Worm (Caenorhabditis elegans) whole organism, L2 larva: Measurements from ENCODE around the gene catp-4.

ENCODE experiments used
- blmp-1 ChIP-seq: sonication (generic microtip); optimal IDR thresholded peaks from 2 replicates; lab custom pipeline; 2017; ENCODE audit warnings: missing genetic modification characterization, mild to moderate bottlenecking, missing compliant biosample characterization, antibody characterized with exemption, moderate library complexity; ENCODE audit not compliant: insufficient read depth
- dmd-4 ChIP-seq: sonication (generic microtip); optimal IDR thresholded peaks from 2 replicates; lab custom pipeline; 2017; ENCODE audit warnings: missing biosample characterization, missing genetic modification characterization
- lin-13 ChIP-seq: fragments of 150-350 bp; optimal IDR thresholded peaks from 2 replicates; lab custom pipeline; 2014; ENCODE audit warnings: missing biosample characterization, missing genetic modification reagents, missing genetic modification characterization
- lsy-2 ChIP-seq, 2 experiments: fragments of 150-350 bp in 1 of 2; sonication (generic microtip) in 1 of 2; optimal IDR thresholded peaks; 2 replicates each; lab custom pipeline; 2014 to 2017; ENCODE audit warnings: missing biosample characterization in 2 of 2, missing genetic modification characterization in 2 of 2
- nhr-10 ChIP-seq: sonication (generic microtip); optimal IDR thresholded peaks from 2 replicates; lab custom pipeline; 2017; ENCODE audit warnings: missing biosample characterization, missing genetic modification characterization
- nhr-129 ChIP-seq: fragments of 150-350 bp; optimal IDR thresholded peaks from 2 replicates; lab custom pipeline; 2014; ENCODE audit warnings: missing biosample characterization, missing genetic modification characterization
- skn-1 ChIP-seq: sonication (generic microtip); optimal IDR thresholded peaks from 2 replicates; lab custom pipeline; 2017; ENCODE audit warnings: missing biosample characterization, missing genetic modification characterization
- sma-9 ChIP-seq, 2 experiments: fragments of 150-350 bp in 1 of 2; sonication (generic microtip) in 1 of 2; optimal IDR thresholded peaks; 2 replicates each; lab custom pipeline; 2014 to 2016; ENCODE audit warnings: missing genetic modification characterization in 2 of 2, mild to moderate bottlenecking in 1 of 2, missing biosample characterization in 1 of 2, missing compliant biosample characterization in 1 of 2, missing genetic modification reagents in 1 of 2, moderate library complexity in 1 of 2
- snpc-4 ChIP-seq: fragments of 150-350 bp; optimal IDR thresholded peaks from 2 replicates; lab custom pipeline; 2014; ENCODE audit warnings: missing biosample characterization, missing genetic modification characterization
- unc-62 ChIP-seq: fragments of 150-350 bp; optimal IDR thresholded peaks from 2 replicates; lab custom pipeline; 2014; ENCODE audit warnings: missing biosample characterization, missing genetic modification reagents, missing genetic modification characterization
- zag-1 ChIP-seq: fragments of 150-350 bp; optimal IDR thresholded peaks from 2 replicates; lab custom pipeline; 2014; ENCODE audit warnings: missing biosample characterization, missing genetic modification characterization

DNA sequence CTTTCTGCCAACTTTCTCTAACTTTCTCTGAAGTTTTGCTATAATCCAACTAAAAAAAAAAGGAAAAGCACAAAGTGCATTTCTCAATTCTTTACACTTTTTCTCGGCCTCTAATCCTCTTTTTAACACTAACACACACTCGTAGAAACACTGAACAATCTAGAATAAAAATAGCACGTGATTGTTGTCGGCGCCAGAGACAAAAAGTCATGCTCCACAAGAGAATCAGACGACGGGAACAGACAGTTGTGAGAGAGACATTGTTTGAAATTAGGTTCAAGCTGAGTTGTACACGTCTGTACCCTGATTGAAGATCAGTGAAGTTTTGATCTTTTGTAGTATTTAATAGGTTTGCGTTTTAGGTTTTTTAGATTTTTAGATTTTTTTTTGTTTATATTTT is 5.0 kb downstream of the catp-4 start:
- TF ChIP-seq unc-62 (GFP tag; lab: Kevin White, UChicago), result no peak
- TF ChIP-seq skn-1 (tag; lab: Kevin White, UChicago), result no peak
- TF ChIP-seq nhr-10 (tag; lab: Kevin White, UChicago), result peak; percentile 7
- TF ChIP-seq snpc-4 (tag; lab: Kevin White, UChicago), result peak; percentile 34
- TF ChIP-seq nhr-129 (tag; lab: Kevin White, UChicago), result peak; percentile 91
- TF ChIP-seq blmp-1, result no peak
- peak; percentile 22 for TF ChIP-seq lin-13 (GFP tag; lab: Kevin White, UChicago)
- TF ChIP-seq sma-9 (GFP tag; optimal IDR thresholded peaks at IDR 0.05; lab: Kevin White, UChicago), result peak; percentile 89
- no peak for TF ChIP-seq sma-9 (tag; optimal IDR thresholded peaks at IDR 0.05; lab: Kevin White, UChicago)
- TF ChIP-seq dmd-4 (tag; lab: Kevin White, UChicago), result no peak
- no peak for TF ChIP-seq zag-1 (tag; lab: Kevin White, UChicago)
- peak in 1 of 2 experiments; percentile 81 for TF ChIP-seq lsy-2 (tag; optimal IDR thresholded peaks at IDR 0.05; lab: Kevin White, UChicago)
